Worm (Caenorhabditis elegans): ENCODE data around the gene C09E7.7.

C09E7.7 gene

ce11 chrIII:6508327-6508726, 42.7 kb downstream of the C09E7.7 start (continued):
- peak; percentile 72 for TF ChIP-seq nhr-85 (tag)
- TF ChIP-seq ceh-88 (GFP tag; IDR thresholded peaks at IDR 0.05), result no peak
- no peak for TF ChIP-seq C34B4.2 (tag; optimal IDR thresholded peaks at IDR 0.05)

ce11 chrIII:6507832-6508231, 43.2 kb downstream of the C09E7.7 start, which contains the start of gene F23F12.12:
Gene F23F12.12 (plus strand): TSS chrIII:6508132.
- no peak for TF ChIP-seq sox-4 (tag; optimal IDR thresholded peaks at IDR 0.05)
- no peak for TF ChIP-seq swsn-7 (tag; optimal IDR thresholded peaks at IDR 0.05)
- no peak for TF ChIP-seq ama-1 (optimal IDR thresholded peaks at IDR 0.05)
- TF ChIP-seq nhr-19 (GFP tag; conservative IDR thresholded peaks at IDR 0.05), result no peak
- TF ChIP-seq elt-3 (tag; optimal IDR thresholded peaks at IDR 0.05), result no peak
- TF ChIP-seq lsy-2 (tag; optimal IDR thresholded peaks at IDR 0.05), result no peak
- TF ChIP-seq zip-4 (GFP tag; optimal IDR thresholded peaks at IDR 0.05), result no peak
- TF ChIP-seq dpl-1 (GFP tag; optimal IDR thresholded peaks at IDR 0.05), result no peak
- no peak for TF ChIP-seq irx-1 (tag; optimal IDR thresholded peaks at IDR 0.05)
- TF ChIP-seq ets-5 (GFP tag; IDR thresholded peaks at IDR 0.05), result no peak
- TF ChIP-seq fkh-4 (tag; optimal IDR thresholded peaks at IDR 0.05; ENCODE audit: borderline replicate concordance), result no peak
- TF ChIP-seq Y116A8C.19 (tag; optimal IDR thresholded peaks at IDR 0.05; ENCODE audit: borderline replicate concordance), result no peak
- no peak for TF ChIP-seq lin-35 (GFP tag; optimal IDR thresholded peaks at IDR 0.05)
- TF ChIP-seq ceh-82 (tag; optimal IDR thresholded peaks at IDR 0.05), result no peak

ce11 chrIII:6500032-6500564, 50.9 kb downstream of the C09E7.7 start, which contains the start of gene F23F12.3:
Gene F23F12.3 (plus strand): TSS chrIII:6500514.
- no peak for TF ChIP-seq dpl-1 (GFP tag; optimal IDR thresholded peaks at IDR 0.05)
- TF ChIP-seq elt-2 (tag; optimal IDR thresholded peaks at IDR 0.05), result peak; percentile 32

ce11 chrIII:6499102-6499501, 51.9 kb downstream of the C09E7.7 start:
- TF ChIP-seq nhr-90 (tag; optimal IDR thresholded peaks at IDR 0.05; ENCODE audit: poor library complexity) (no peak), efl-1 (optimal IDR thresholded peaks at IDR 0.05) (no peak), efl-1 (GFP tag; optimal IDR thresholded peaks at IDR 0.05 in 1 of 2) (peak in 1 of 2 experiments; percentile 71), isw-1 (GFP tag; IDR thresholded peaks at IDR 0.05) (no peak)

ce11 chrIII:6498176-6498575, 52.9 kb downstream of the C09E7.7 start, which contains the start of gene sdz-15:
Gene sdz-15 (plus strand): TSS chrIII:6498476.
- TF ChIP-seq zag-1 (tag; optimal IDR thresholded peaks at IDR 0.05) (no peak), ztf-4 (tag; optimal IDR thresholded peaks at IDR 0.05) (no peak), pag-3 (tag; optimal IDR thresholded peaks at IDR 0.05; ENCODE audit: borderline replicate concordance, insufficient read depth) (no peak), unc-30 (tag; optimal IDR thresholded peaks at IDR 0.05) (no peak), elt-3 (tag; optimal IDR thresholded peaks at IDR 0.05) (no peak), nhr-77 (tag; optimal IDR thresholded peaks at IDR 0.05) (no peak), dpl-1 (GFP tag; optimal IDR thresholded peaks at IDR 0.05) (no peak), ceh-90 (tag; optimal IDR thresholded peaks at IDR 0.05) (no peak), fkh-10 (GFP tag; optimal IDR thresholded peaks at IDR 0.05) (no peak), unc-62 (GFP tag; optimal IDR thresholded peaks at IDR 0.05) (no peak), lin-15B (tag; optimal IDR thresholded peaks at IDR 0.05) (no peak)
